Fruit fly (Drosophila melanogaster) whole organism, prepupa: Measurements from ENCODE around the gene eIF4E3.
"Not testable (repeated sequence)": the region's sequence is repeated elsewhere in the genome, so short reads cannot be mapped to it uniquely, and the experiment has no call there.

Experiments
- CG10631 ChIP-seq: fragments of 200-800 bp; sonication (Bioruptor generic); optimal IDR thresholded peaks from 2 replicates; lab custom pipeline; 2016; ENCODE audit warnings: missing biosample characterization, missing genetic modification characterization
- CG10669 ChIP-seq: fragments of 200-800 bp; sonication (Bioruptor generic); optimal IDR thresholded peaks from 3 replicates; lab custom pipeline; 2018; ENCODE audit warnings: missing biosample characterization, mild to moderate bottlenecking, missing genetic modification characterization, moderate library complexity
- CG11294 ChIP-seq: fragments of 200-800 bp; sonication (Bioruptor generic); IDR thresholded peaks from 2 replicates; pipeline ENCODE4 v1.3.6; 2022; ENCODE audit warnings: missing biosample characterization, missing genetic modification characterization
- CG11762 ChIP-seq: fragments of 200-800 bp; sonication (Bioruptor generic); optimal IDR thresholded peaks from 3 replicates; lab custom pipeline; 2016; ENCODE audit warnings: missing biosample characterization, missing genetic modification characterization; ENCODE audit not compliant: insufficient read depth
- CG11902 ChIP-seq: fragments of 200-800 bp; sonication (Bioruptor generic); optimal IDR thresholded peaks from 3 replicates; lab custom pipeline; 2016; ENCODE audit warnings: missing biosample characterization, missing genetic modification characterization
- CG15336 ChIP-seq: fragments of 200-800 bp; sonication (Bioruptor generic); IDR thresholded peaks from 2 replicates; pipeline ENCODE4 v1.3.6; 2022; ENCODE audit warnings: missing biosample characterization, missing genetic modification characterization
- CG1621 ChIP-seq: fragments of 200-800 bp; sonication (Bioruptor generic); optimal IDR thresholded peaks from 3 replicates; lab custom pipeline; 2018; ENCODE audit warnings: missing biosample characterization, mild to moderate bottlenecking, missing genetic modification characterization
- CG16779 ChIP-seq: fragments of 200-800 bp; sonication (Bioruptor generic); optimal IDR thresholded peaks from 3 replicates; lab custom pipeline; 2017; ENCODE audit warnings: missing biosample characterization, mild to moderate bottlenecking, missing genetic modification characterization
- CG3032 ChIP-seq: fragments of 200-800 bp; optimal IDR thresholded peaks from 2 replicates; lab custom pipeline; 2019; ENCODE audit warnings: missing biosample characterization, mild to moderate bottlenecking, missing genetic modification characterization, moderate library complexity
- CG31627 ChIP-seq: fragments of 200-800 bp; sonication (Bioruptor generic); optimal IDR thresholded peaks from 3 replicates; lab custom pipeline; 2016; ENCODE audit warnings: missing biosample characterization, missing genetic modification characterization
- CG32006 ChIP-seq: fragments of 200-800 bp; sonication (Bioruptor generic); optimal IDR thresholded peaks from 3 replicates; lab custom pipeline; 2017; ENCODE audit warnings: missing biosample characterization, mild to moderate bottlenecking, missing genetic modification characterization
- CG34406 ChIP-seq: fragments of 200-800 bp; sonication (Bioruptor generic); optimal IDR thresholded peaks from 3 replicates; lab custom pipeline; 2016; ENCODE audit warnings: missing biosample characterization, missing genetic modification characterization
- CG3919 ChIP-seq: fragments of 200-800 bp; sonication (Bioruptor generic); optimal IDR thresholded peaks from 3 replicates; lab custom pipeline; 2016; ENCODE audit warnings: missing biosample characterization, missing genetic modification characterization
- CG6792 ChIP-seq: fragments of 200-800 bp; sonication (Bioruptor generic); optimal IDR thresholded peaks from 3 replicates; lab custom pipeline; 2016; ENCODE audit warnings: missing biosample characterization, missing genetic modification characterization
- CG6808 ChIP-seq: fragments of 200-800 bp; sonication (Bioruptor generic); optimal IDR thresholded peaks from 3 replicates; lab custom pipeline; 2017; ENCODE audit warnings: missing biosample characterization, missing genetic modification characterization, mild to moderate bottlenecking, moderate library complexity, missing genetic modification reagents
- CG8119 ChIP-seq: fragments of 200-800 bp; sonication (Bioruptor generic); IDR thresholded peaks from 3 replicates; pipeline ENCODE4 v1.3.6; 2022; ENCODE audit warnings: missing biosample characterization, missing genetic modification characterization
- CG8319 ChIP-seq: fragments of 200-800 bp; sonication (Bioruptor generic); optimal IDR thresholded peaks from 3 replicates; lab custom pipeline; 2016; ENCODE audit warnings: missing biosample characterization, missing genetic modification characterization
- CG8632 ChIP-seq: fragments of 200-800 bp; sonication (Bioruptor generic); optimal IDR thresholded peaks from 3 replicates; lab custom pipeline; 2016; ENCODE audit warnings: missing biosample characterization, missing genetic modification characterization
- CG9139 ChIP-seq: fragments of 200-800 bp; sonication (Bioruptor generic); optimal IDR thresholded peaks from 3 replicates; lab custom pipeline; 2017; ENCODE audit warnings: missing biosample characterization, mild to moderate bottlenecking, missing genetic modification characterization
- Eip75B ChIP-seq: fragments of 200-800 bp; sonication (Bioruptor generic); optimal IDR thresholded peaks from 3 replicates; lab custom pipeline; 2016; ENCODE audit warnings: missing biosample characterization, missing genetic modification characterization
- Eip93F ChIP-seq: fragments of 200-800 bp; sonication (Bioruptor generic); optimal IDR thresholded peaks from 2 replicates; lab custom pipeline; 2016; ENCODE audit warnings: missing biosample characterization, mild to moderate bottlenecking, missing genetic modification characterization
- Ets21C ChIP-seq: fragments of 200-800 bp; sonication (Bioruptor generic); optimal IDR thresholded peaks from 3 replicates; lab custom pipeline; 2016; ENCODE audit warnings: missing biosample characterization, missing genetic modification characterization
- Hr4 ChIP-seq: fragments of 200-800 bp; sonication (Bioruptor generic); optimal IDR thresholded peaks from 3 replicates; lab custom pipeline; 2016; ENCODE audit warnings: missing biosample characterization, missing genetic modification characterization
- Lpt ChIP-seq: fragments of 200-800 bp; sonication (Bioruptor generic); optimal IDR thresholded peaks from 3 replicates; lab custom pipeline; 2016; ENCODE audit warnings: missing biosample characterization, missing genetic modification characterization
- Met ChIP-seq: fragments of 200-800 bp; sonication (Bioruptor generic); optimal IDR thresholded peaks from 3 replicates; lab custom pipeline; 2016; ENCODE audit warnings: missing biosample characterization, missing genetic modification characterization
- OdsH ChIP-seq: fragments of 200-800 bp; sonication (Bioruptor generic); optimal IDR thresholded peaks from 3 replicates; lab custom pipeline; 2016; ENCODE audit warnings: missing biosample characterization, missing genetic modification characterization
- Sox102F ChIP-seq: fragments of 200-800 bp; sonication (Bioruptor generic); optimal IDR thresholded peaks from 2 replicates; lab custom pipeline; 2016; ENCODE audit warnings: missing biosample characterization, mild to moderate bottlenecking, missing genetic modification characterization
- Sox14 ChIP-seq: fragments of 200-800 bp; sonication (Bioruptor generic); optimal IDR thresholded peaks from 3 replicates; lab custom pipeline; 2016; ENCODE audit warnings: missing biosample characterization, missing genetic modification characterization
- achi ChIP-seq: fragments of 200-800 bp; sonication (Bioruptor generic); optimal IDR thresholded peaks from 3 replicates; lab custom pipeline; 2016; ENCODE audit warnings: missing biosample characterization, missing genetic modification characterization
- dac ChIP-seq: fragments of 200-800 bp; sonication (Bioruptor generic); optimal IDR thresholded peaks from 2 replicates; lab custom pipeline; 2017; ENCODE audit warnings: missing biosample characterization, mild to moderate bottlenecking, missing genetic modification characterization
- dsx ChIP-seq: fragments of 200-800 bp; optimal IDR thresholded peaks from 3 replicates; lab custom pipeline; 2019; ENCODE audit warnings: missing biosample characterization, mild to moderate bottlenecking, missing genetic modification characterization, moderate library complexity; ENCODE audit not compliant: poor library complexity, severe bottlenecking
- eg ChIP-seq: fragments of 200-800 bp; sonication (Bioruptor generic); IDR thresholded peaks from 3 replicates; pipeline ENCODE4 v1.3.6; 2022; ENCODE audit warnings: missing biosample characterization, missing genetic modification characterization
- fd85E ChIP-seq: fragments of 200-800 bp; sonication (Bioruptor generic); optimal IDR thresholded peaks from 3 replicates; lab custom pipeline; 2016; ENCODE audit warnings: missing biosample characterization, missing genetic modification characterization
- lz ChIP-seq: fragments of 200-800 bp; sonication (Bioruptor generic); optimal IDR thresholded peaks from 3 replicates; lab custom pipeline; 2016; ENCODE audit warnings: missing biosample characterization, missing genetic modification characterization
- net ChIP-seq: fragments of 200-800 bp; sonication (Bioruptor generic); optimal IDR thresholded peaks from 3 replicates; lab custom pipeline; 2016; ENCODE audit warnings: missing biosample characterization, missing genetic modification characterization
- pdm3 ChIP-seq: fragments of 200-800 bp; sonication (Bioruptor generic); optimal IDR thresholded peaks from 3 replicates; lab custom pipeline; 2016; ENCODE audit warnings: missing biosample characterization, missing genetic modification characterization
- salr ChIP-seq, 2 experiments: fragments of 200-800 bp; sonication (Bioruptor generic); optimal IDR thresholded peaks; 3 replicates each; lab custom pipeline; 2016 to 2018; ENCODE audit warnings: missing biosample characterization in 2 of 2, missing genetic modification characterization in 2 of 2, mild to moderate bottlenecking in 1 of 2
- topi ChIP-seq: fragments of 200-800 bp; sonication (Bioruptor generic); optimal IDR thresholded peaks from 3 replicates; lab custom pipeline; 2016; ENCODE audit warnings: missing biosample characterization, missing genetic modification characterization
- vri ChIP-seq: fragments of 200-800 bp; sonication (Bioruptor generic); optimal IDR thresholded peaks from 3 replicates; lab custom pipeline; 2016; ENCODE audit warnings: missing biosample characterization, mild to moderate bottlenecking, missing genetic modification characterization

Gene eIF4E3

dm6 chr3L:8218883-8219282 is 10.1 kb upstream of the eIF4E3 start, which contains the start of gene CG13674:
Gene CG13674 (minus strand): TSS chr3L:8218983.
- no peak for TF ChIP-seq Eip93F (GFP tag; lab: Kevin White, UChicago)
- TF ChIP-seq pdm3 (GFP tag; lab: Kevin White, UChicago) = no peak

DNA sequence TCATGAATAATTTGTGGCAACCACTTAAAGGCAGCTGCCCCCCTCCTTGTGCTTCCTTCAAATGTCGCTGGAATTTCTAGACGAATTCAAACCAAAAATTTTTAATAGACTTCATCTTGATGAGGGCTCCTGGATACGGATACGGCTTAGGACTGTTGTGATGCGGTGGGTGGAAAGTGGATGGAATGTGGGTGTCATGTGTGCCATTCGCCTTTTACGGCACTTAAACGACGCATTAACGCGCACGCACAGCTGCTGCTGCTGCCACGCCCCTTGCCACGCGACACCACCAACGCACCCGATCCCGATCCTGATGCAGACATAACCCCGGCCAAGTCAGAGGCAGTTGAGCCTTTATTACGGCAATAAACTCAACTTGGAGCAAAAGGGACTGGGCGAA is 9.3 kb upstream of the eIF4E3 start:
- TF ChIP-seq dac (GFP tag; lab: Kevin White, UChicago) (no peak), CG6792 (GFP tag; lab: Kevin White, UChicago) (no peak), Lpt (no peak), Hr4 (no peak), CG10669 (no peak), CG10631 (no peak), CG15336 (GFP tag; lab: Robert Waterston, UW) (no peak), CG8319 (GFP tag; lab: Kevin White, UChicago) (no peak), topi (GFP tag; lab: Kevin White, UChicago) (no peak), fd85E (GFP tag; lab: Kevin White, UChicago) (no peak), eg (GFP tag; lab: Robert Waterston, UW) (no peak), vri (no peak), Met (GFP tag; lab: Kevin White, UChicago) (no peak), Eip93F (GFP tag; lab: Kevin White, UChicago) (no peak), CG9139 (no peak), CG31627 (GFP tag; lab: Kevin White, UChicago) (no peak), OdsH (GFP tag; lab: Kevin White, UChicago) (no peak), Ets21C (no peak), Eip75B (no peak)

- TF ChIP-seq CG11294 (GFP tag; lab: Robert Waterston, UW) (no peak), CG15336 (GFP tag; lab: Robert Waterston, UW) (no peak), salr (GFP tag; optimal IDR thresholded peaks at IDR 0.05; lab: Kevin White, UChicago) (no peak), achi (no peak), CG6792 (GFP tag; lab: Kevin White, UChicago) (no peak), topi (GFP tag; lab: Kevin White, UChicago) (no peak), CG10631 (no peak), CG3032 (no peak), CG11902 (no peak), net (no peak), CG8632 (GFP tag; lab: Kevin White, UChicago) (no peak), CG11762 (no peak), CG9139 (no peak), CG8119 (GFP tag; lab: Robert Waterston, UW) (no peak)
Measured at dm6 chr3L:8221835-8222234, 7.2 kb upstream of the eIF4E3 start, which contains the start of gene CG13678. Gene CG13678 (plus strand): TSS chr3L:8222141.

- TF ChIP-seq CG11762; CG1621; CG6808 (GFP tag; lab: Kevin White, UChicago): not testable (repeated sequence)
Measured at dm6 chr3L:8238347-8238746, 9.3 kb downstream of the eIF4E3 start, which contains the start of gene Dscam4. Gene Dscam4 (plus strand): TSS chr3L:8238647.

- no peak for TF ChIP-seq achi
- no peak for TF ChIP-seq Sox102F (GFP tag; lab: Kevin White, UChicago)
- TF ChIP-seq net = no peak
- no peak for TF ChIP-seq lz (GFP tag; lab: Kevin White, UChicago)
- no peak for TF ChIP-seq CG32006
- no peak for TF ChIP-seq CG16779 (tag; lab: Kevin White, UChicago)
- TF ChIP-seq CG3919 = no peak
- TF ChIP-seq Sox14 = no peak
- no peak for TF ChIP-seq CG11294 (GFP tag; lab: Robert Waterston, UW)
- TF ChIP-seq dsx = no peak
- no peak for TF ChIP-seq CG34406 (GFP tag; lab: Kevin White, UChicago)
- TF ChIP-seq eg (GFP tag; lab: Robert Waterston, UW) = no peak
- no peak for TF ChIP-seq topi (GFP tag; lab: Kevin White, UChicago)
- TF ChIP-seq, all 60 proteins: peak for 0
Measured at dm6 chr3L:8240501-8240900, 11.5 kb downstream of the eIF4E3 start, which contains the start of gene CG7213. Gene CG7213 (minus strand): TSS chr3L:8240601.
